Worm (Caenorhabditis elegans): ENCODE data around the gene F41B4.3.
A peak's percentile ranks its signal among the peaks of the same experiment; 100 is the strongest.

Gene F41B4.3

ce11 chrX:6807137-6807861 lies 28.6 kb downstream of the F41B4.3 start:
- TF ChIP-seq klf-2 (GFP tag; conservative IDR thresholded peaks at IDR 0.05): no peak
- no peak for TF ChIP-seq ref-1 (GFP tag; conservative IDR thresholded peaks at IDR 0.05)

DNA sequence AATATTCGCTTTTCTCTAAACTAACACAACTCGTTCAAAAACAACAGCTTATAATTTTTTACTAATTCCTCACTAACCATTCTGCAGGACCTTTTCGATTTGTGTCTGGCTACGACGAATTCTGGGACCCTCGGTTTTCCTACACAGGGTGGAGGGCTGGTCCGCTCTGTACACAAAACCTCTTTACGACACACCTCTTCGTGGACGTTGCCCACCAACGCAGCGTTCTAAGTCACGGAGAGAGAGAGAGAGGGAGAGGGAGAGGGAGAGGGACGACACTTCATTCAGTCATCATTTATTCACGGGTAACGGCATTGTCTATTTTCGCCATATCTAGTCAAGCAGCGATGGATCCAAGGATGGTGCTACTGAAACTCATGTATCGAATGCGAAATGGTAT lies 29.5 kb downstream of the F41B4.3 start, which contains the start of gene atg-2:
atg-2 (plus strand) TSS at position 301 of the 400 bp plus-strand sequence.
- TF ChIP-seq T22C8.4 (GFP tag; IDR thresholded peaks at IDR 0.05) (no peak), tab-1 (GFP tag; IDR thresholded peaks at IDR 0.05) (0 out of 2 replicates have a peak, but pooled peaks have one; percentile 35)

ce11 chrX:6805427-6805826 lies 30.5 kb downstream of the F41B4.3 start:
- TF ChIP-seq med-1 (GFP tag; optimal IDR thresholded peaks at IDR 0.05; ENCODE audit: insufficient read depth) (no peak), ref-1 (GFP tag; conservative IDR thresholded peaks at IDR 0.05) (no peak), klf-2 (GFP tag; conservative IDR thresholded peaks at IDR 0.05) (no peak), ztf-23 (GFP tag; IDR thresholded peaks at IDR 0.05) (no peak), flt-1 (GFP tag; IDR thresholded peaks at IDR 0.05) (no peak)

DNA sequence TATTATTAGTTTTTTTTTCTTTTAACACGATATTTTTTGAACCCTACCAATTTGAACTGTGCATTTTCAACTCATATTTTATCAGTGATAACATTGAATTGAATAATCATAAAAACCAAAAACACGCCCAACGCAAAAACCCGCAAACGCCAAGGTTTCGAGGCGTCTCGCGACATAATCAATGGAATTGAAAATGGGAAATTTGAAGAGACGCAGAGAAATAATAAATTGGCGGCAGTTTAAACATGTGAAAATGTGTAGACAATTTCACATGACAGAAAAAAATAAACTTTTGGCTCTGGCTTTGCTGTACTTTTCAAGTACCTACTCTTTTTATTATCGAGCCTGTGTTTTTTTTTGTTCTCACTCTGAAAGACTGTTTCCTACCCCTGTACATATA lies 31.1 kb downstream of the F41B4.3 start:
- no peak for TF ChIP-seq tab-1 (GFP tag; IDR thresholded peaks at IDR 0.05)

DNA sequence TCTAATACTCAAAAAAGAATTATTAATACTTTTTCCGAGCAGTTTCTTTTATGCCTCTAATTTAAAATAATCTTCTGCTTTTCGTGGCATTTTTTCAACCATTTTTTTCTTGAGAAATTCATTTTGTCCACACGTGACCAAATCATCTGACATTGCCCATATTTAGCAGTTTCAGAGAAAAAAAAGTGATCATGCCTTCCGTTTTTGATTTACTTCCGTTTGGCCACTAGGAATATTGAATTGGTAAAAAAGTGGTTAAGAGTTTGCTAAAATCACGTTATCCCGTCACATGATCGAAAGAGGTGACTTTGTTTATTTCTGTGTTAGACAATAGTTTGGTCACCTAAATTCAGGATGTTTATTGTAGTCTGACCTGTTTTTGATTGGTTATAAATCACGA lies 31.5 kb downstream of the F41B4.3 start:
- TF ChIP-seq flt-1 (GFP tag; IDR thresholded peaks at IDR 0.05) (no peak), ref-1 (GFP tag; conservative IDR thresholded peaks at IDR 0.05) (no peak), cog-1 (tag; optimal IDR thresholded peaks at IDR 0.05) (no peak), ztf-23 (GFP tag; IDR thresholded peaks at IDR 0.05) (no peak), ztf-29 (GFP tag; IDR thresholded peaks at IDR 0.05) (no peak), klf-2 (GFP tag; conservative IDR thresholded peaks at IDR 0.05) (no peak), T22C8.4 (GFP tag; IDR thresholded peaks at IDR 0.05) (no peak), tab-1 (GFP tag; IDR thresholded peaks at IDR 0.05) (no peak), med-1 (GFP tag; optimal IDR thresholded peaks at IDR 0.05; ENCODE audit: insufficient read depth) (no peak)

DNA sequence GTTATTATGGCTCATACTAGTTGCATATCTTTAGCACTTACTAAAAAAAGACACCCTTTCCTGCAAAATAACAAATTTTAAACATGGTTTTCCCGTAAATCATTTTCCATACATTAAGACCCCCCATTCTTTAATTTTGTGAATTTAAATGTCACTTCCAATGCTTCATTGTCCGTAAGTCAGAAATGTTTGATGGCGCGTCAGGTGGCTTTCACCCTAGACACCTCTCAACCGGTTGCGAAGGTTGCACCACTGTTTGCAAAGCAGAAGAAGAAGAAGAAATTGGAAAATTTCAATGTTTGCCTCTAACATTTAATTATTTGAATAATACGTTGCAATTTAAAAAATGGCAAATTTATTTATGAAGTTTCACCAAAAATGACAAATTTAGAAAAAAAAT lies 34.4 kb downstream of the F41B4.3 start:
- TF ChIP-seq T22C8.4 (GFP tag; IDR thresholded peaks at IDR 0.05) (no peak), ztf-29 (GFP tag; IDR thresholded peaks at IDR 0.05) (no peak), med-1 (GFP tag; optimal IDR thresholded peaks at IDR 0.05; ENCODE audit: insufficient read depth) (no peak), ref-1 (GFP tag; conservative IDR thresholded peaks at IDR 0.05) (no peak), cog-1 (tag; optimal IDR thresholded peaks at IDR 0.05) (no peak), klf-2 (GFP tag; conservative IDR thresholded peaks at IDR 0.05) (no peak), tab-1 (GFP tag; IDR thresholded peaks at IDR 0.05) (no peak)

ce11 chrX:6799776-6800175 lies 36.1 kb downstream of the F41B4.3 start, which contains the start of gene M03A8.3:
Gene M03A8.3, plus strand, starts transcription at chrX:6800053.
- TF ChIP-seq T22C8.4 (GFP tag; IDR thresholded peaks at IDR 0.05): no peak
- TF ChIP-seq ref-1 (GFP tag; conservative IDR thresholded peaks at IDR 0.05): no peak
- TF ChIP-seq klf-2 (GFP tag; conservative IDR thresholded peaks at IDR 0.05): no peak
- no peak for TF ChIP-seq cog-1 (tag; optimal IDR thresholded peaks at IDR 0.05)
- no peak for TF ChIP-seq med-1 (GFP tag; optimal IDR thresholded peaks at IDR 0.05; ENCODE audit: insufficient read depth)
- no peak for TF ChIP-seq flt-1 (GFP tag; IDR thresholded peaks at IDR 0.05)
- TF ChIP-seq ztf-29 (GFP tag; IDR thresholded peaks at IDR 0.05): no peak
- TF ChIP-seq tab-1 (GFP tag; IDR thresholded peaks at IDR 0.05): no peak
- TF ChIP-seq ztf-23 (GFP tag; IDR thresholded peaks at IDR 0.05): no peak

ce11 chrX:6795843-6796521 lies 39.9 kb downstream of the F41B4.3 start:
- TF ChIP-seq cog-1 (tag; optimal IDR thresholded peaks at IDR 0.05) (no peak), tab-1 (GFP tag; IDR thresholded peaks at IDR 0.05) (no peak), klf-2 (GFP tag; conservative IDR thresholded peaks at IDR 0.05) (no peak), ref-1 (GFP tag; conservative IDR thresholded peaks at IDR 0.05) (no peak), flt-1 (GFP tag; IDR thresholded peaks at IDR 0.05) (no peak), med-1 (GFP tag; optimal IDR thresholded peaks at IDR 0.05; ENCODE audit: insufficient read depth) (no peak), ztf-29 (GFP tag; IDR thresholded peaks at IDR 0.05) (no peak)

- no peak for TF ChIP-seq flt-1 (GFP tag; IDR thresholded peaks at IDR 0.05)
- no peak for TF ChIP-seq tab-1 (GFP tag; IDR thresholded peaks at IDR 0.05)
- TF ChIP-seq ztf-23 (GFP tag; IDR thresholded peaks at IDR 0.05): no peak
- no peak for TF ChIP-seq ref-1 (GFP tag; conservative IDR thresholded peaks at IDR 0.05)
- TF ChIP-seq klf-2 (GFP tag; conservative IDR thresholded peaks at IDR 0.05): no peak
- no peak for TF ChIP-seq med-1 (GFP tag; optimal IDR thresholded peaks at IDR 0.05; ENCODE audit: insufficient read depth)
These were observed 43.5 kb downstream of the F41B4.3 start for ce11 chrX:6792281-6793003.

- TF ChIP-seq T22C8.4 (GFP tag; IDR thresholded peaks at IDR 0.05) (no peak), flt-1 (GFP tag; IDR thresholded peaks at IDR 0.05) (no peak), cog-1 (tag; optimal IDR thresholded peaks at IDR 0.05) (no peak), ztf-23 (GFP tag; IDR thresholded peaks at IDR 0.05) (no peak), ztf-29 (GFP tag; IDR thresholded peaks at IDR 0.05) (no peak), tab-1 (GFP tag; IDR thresholded peaks at IDR 0.05) (no peak), med-1 (GFP tag; optimal IDR thresholded peaks at IDR 0.05; ENCODE audit: insufficient read depth) (no peak), klf-2 (GFP tag; conservative IDR thresholded peaks at IDR 0.05) (no peak)
These were observed 44.9 kb downstream of the F41B4.3 start, which contains the start of gene asp-3 for ce11 chrX:6790986-6791385. Gene asp-3, plus strand, starts transcription at chrX:6791064.
